Worm (Caenorhabditis elegans) whole organism, mixed stage, embryonic: ENCODE results near the gene B0035.3.
"Not testable (repeated sequence)": the region's sequence is repeated elsewhere in the genome, so short reads cannot be mapped to it uniquely, and the experiment has no call there.

Experiments
- M03D4.4 ChIP-seq: sonication (generic microtip); optimal IDR thresholded peaks from 2 replicates; lab custom pipeline; 2017; ENCODE audit warnings: mild to moderate bottlenecking, missing genetic modification characterization, missing compliant biosample characterization
- bed-3 ChIP-seq: fragments of 200-800 bp; sonication (Bioruptor generic); optimal IDR thresholded peaks from 3 replicates; lab custom pipeline; 2018; ENCODE audit warnings: mild to moderate bottlenecking, missing genetic modification characterization, moderate library complexity, missing compliant biosample characterization
- ceh-39 ChIP-seq: fragments of 150-350 bp; optimal IDR thresholded peaks from 2 replicates; lab custom pipeline; 2014; ENCODE audit warnings: missing biosample characterization, missing genetic modification characterization
- ceh-83 ChIP-seq: fragments of 200-800 bp; sonication (Bioruptor generic); optimal IDR thresholded peaks from 2 replicates; lab custom pipeline; 2018; ENCODE audit warnings: mild to moderate bottlenecking, missing genetic modification characterization, missing compliant biosample characterization
- cnd-1 ChIP-seq: fragments of 200-800 bp; sonication (Bioruptor generic); optimal IDR thresholded peaks from 2 replicates; lab custom pipeline; 2018; ENCODE audit warnings: mild to moderate bottlenecking, missing genetic modification characterization, missing compliant biosample characterization
- drap-1 ChIP-seq: fragments of 200-800 bp; sonication (Bioruptor generic); optimal IDR thresholded peaks from 3 replicates; lab custom pipeline; 2018; ENCODE audit warnings: mild to moderate bottlenecking, missing genetic modification characterization, missing compliant biosample characterization
- elt-1 ChIP-seq: sonication (generic microtip); optimal IDR thresholded peaks from 2 replicates; lab custom pipeline; 2017; ENCODE audit warnings: missing genetic modification characterization, mild to moderate bottlenecking, missing compliant biosample characterization, antibody characterized with exemption, moderate library complexity, borderline replicate concordance; ENCODE audit not compliant: insufficient read depth
- flh-1 ChIP-seq: fragments of 200-800 bp; sonication (Bioruptor generic); optimal IDR thresholded peaks from 2 replicates; lab custom pipeline; 2018; ENCODE audit warnings: mild to moderate bottlenecking, missing genetic modification characterization, moderate library complexity, missing compliant biosample characterization
- ham-2 ChIP-seq: fragments of 200-800 bp; sonication (Bioruptor generic); optimal IDR thresholded peaks from 2 replicates; lab custom pipeline; 2018; ENCODE audit warnings: mild to moderate bottlenecking, missing genetic modification characterization, missing compliant biosample characterization
- lin-13 ChIP-seq: fragments of 150-350 bp; optimal IDR thresholded peaks from 2 replicates; lab custom pipeline; 2014; ENCODE audit warnings: missing biosample characterization, missing genetic modification characterization
- lin-32 ChIP-seq: fragments of 200-800 bp; sonication (Bioruptor generic); optimal IDR thresholded peaks from 2 replicates; lab custom pipeline; 2018; ENCODE audit warnings: mild to moderate bottlenecking, missing genetic modification characterization, missing compliant biosample characterization
- mab-5 ChIP-seq: fragments of 150-350 bp; optimal IDR thresholded peaks from 2 replicates; lab custom pipeline; 2014; ENCODE audit warnings: missing biosample characterization, missing genetic modification characterization
- mep-1 ChIP-seq: fragments of 150-350 bp; optimal IDR thresholded peaks from 2 replicates; lab custom pipeline; 2017; ENCODE audit warnings: missing biosample characterization, missing genetic modification reagents, missing genetic modification characterization, inconsistent platforms
- mls-2 ChIP-seq: sonication (generic microtip); optimal IDR thresholded peaks from 2 replicates; lab custom pipeline; 2016; ENCODE audit warnings: mild to moderate bottlenecking, missing genetic modification characterization, moderate library complexity, missing compliant biosample characterization
- nhr-12 ChIP-seq: fragments of 150-350 bp; optimal IDR thresholded peaks from 2 replicates; lab custom pipeline; 2014; ENCODE audit warnings: missing biosample characterization, missing genetic modification characterization
- nhr-237 ChIP-seq: fragments of 150-350 bp; optimal IDR thresholded peaks from 2 replicates; lab custom pipeline; 2014; ENCODE audit warnings: missing biosample characterization, missing genetic modification characterization
- nhr-28 ChIP-seq: fragments of 150-350 bp; optimal IDR thresholded peaks from 2 replicates; lab custom pipeline; 2014; ENCODE audit warnings: missing biosample characterization, missing genetic modification characterization
- nhr-76 ChIP-seq: sonication (generic microtip); optimal IDR thresholded peaks from 2 replicates; lab custom pipeline; 2017; ENCODE audit warnings: missing biosample characterization, missing genetic modification characterization
- pha-4 ChIP-seq: fragments of 150-350 bp; optimal IDR thresholded peaks from 2 replicates; lab custom pipeline; 2018; ENCODE audit warnings: missing biosample characterization, missing genetic modification reagents, missing genetic modification characterization
- sem-2 ChIP-seq: fragments of 200-800 bp; sonication (Bioruptor generic); optimal IDR thresholded peaks from 2 replicates; lab custom pipeline; 2018; ENCODE audit warnings: mild to moderate bottlenecking, missing genetic modification characterization, missing compliant biosample characterization
- snpc-4 ChIP-seq: fragments of 150-350 bp; optimal IDR thresholded peaks from 2 replicates; lab custom pipeline; 2014; ENCODE audit warnings: missing biosample characterization, missing genetic modification characterization
- sptf-1 ChIP-seq: sonication (generic microtip); optimal IDR thresholded peaks from 2 replicates; lab custom pipeline; 2017; ENCODE audit warnings: mild to moderate bottlenecking, missing genetic modification characterization, moderate library complexity, missing compliant biosample characterization
- unc-120 ChIP-seq: sonication (generic microtip); optimal IDR thresholded peaks from 2 replicates; lab custom pipeline; 2017; ENCODE audit warnings: missing genetic modification characterization, missing compliant biosample characterization; ENCODE audit not compliant: poor library complexity, severe bottlenecking
- unc-39 ChIP-seq: fragments of 150-350 bp; optimal IDR thresholded peaks from 2 replicates; lab custom pipeline; 2014; ENCODE audit warnings: missing biosample characterization, missing genetic modification characterization
- unc-62 ChIP-seq: fragments of 150-350 bp; optimal IDR thresholded peaks from 2 replicates; lab custom pipeline; 2014; ENCODE audit warnings: missing biosample characterization, missing genetic modification reagents, missing genetic modification characterization
- zip-8 ChIP-seq: fragments of 150-350 bp; optimal IDR thresholded peaks from 2 replicates; lab custom pipeline; 2014; ENCODE audit warnings: missing biosample characterization, missing genetic modification characterization
- ztf-11 ChIP-seq: fragments of 150-350 bp; optimal IDR thresholded peaks from 2 replicates; lab custom pipeline; 2014; ENCODE audit warnings: missing biosample characterization, missing genetic modification characterization

The B0035.3 gene

DNA sequence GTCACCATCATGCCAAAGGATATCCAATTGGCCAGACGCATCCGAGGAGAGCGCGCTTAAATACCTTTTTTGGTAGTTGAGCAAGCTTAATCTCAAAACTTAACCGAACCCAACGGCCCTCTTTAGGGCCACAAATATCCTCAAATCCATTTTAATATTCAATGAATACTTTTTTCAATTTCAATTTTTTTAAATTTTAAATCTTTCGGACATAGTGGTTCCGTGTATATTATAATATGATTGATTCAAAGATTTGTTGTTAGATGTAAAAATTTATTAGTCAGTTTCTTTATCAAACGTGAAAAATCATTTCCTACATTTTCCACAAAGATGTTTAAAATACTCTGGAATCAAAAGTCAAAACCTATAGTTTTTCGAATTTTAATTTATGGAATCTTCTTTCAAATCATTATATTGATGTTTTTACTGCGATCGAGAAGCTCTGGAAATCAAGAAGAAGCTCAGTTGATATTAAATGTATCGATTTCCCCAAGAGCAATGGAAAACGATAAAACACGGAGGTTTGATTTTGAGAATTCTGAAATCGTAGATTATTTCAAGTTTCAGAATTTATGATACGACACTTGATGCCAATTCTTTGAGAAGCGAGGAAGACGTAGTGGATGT, 12.3 kb upstream of the B0035.3 start, which contains the start of gene B0035.21:
Gene B0035.21 (plus strand): TSS at position 322 of the 627 bp plus-strand sequence.
- no peak for TF ChIP-seq unc-120 (tag; lab: Kevin White, UChicago)
- TF ChIP-seq nhr-12 (tag; lab: Kevin White, UChicago): no peak
- TF ChIP-seq flh-1 (GFP tag; lab: Kevin White, UChicago): no peak
- no peak for TF ChIP-seq nhr-28 (tag; lab: Kevin White, UChicago)
- no peak for TF ChIP-seq ceh-39 (tag; lab: Kevin White, UChicago)
- no peak for TF ChIP-seq sptf-1 (tag; lab: Kevin White, UChicago)
- TF ChIP-seq elt-1 (tag; lab: Kevin White, UChicago): no peak
- TF ChIP-seq nhr-237: no peak
- TF ChIP-seq M03D4.4 (tag; lab: Kevin White, UChicago): no peak
- no peak for TF ChIP-seq ztf-11
- no peak for TF ChIP-seq snpc-4 (tag; lab: Kevin White, UChicago)
- TF ChIP-seq mep-1 (tag; lab: Kevin White, UChicago): no peak
- TF ChIP-seq mab-5 (tag; lab: Kevin White, UChicago): no peak
- TF ChIP-seq lin-32 (GFP tag; lab: Kevin White, UChicago): no peak

DNA sequence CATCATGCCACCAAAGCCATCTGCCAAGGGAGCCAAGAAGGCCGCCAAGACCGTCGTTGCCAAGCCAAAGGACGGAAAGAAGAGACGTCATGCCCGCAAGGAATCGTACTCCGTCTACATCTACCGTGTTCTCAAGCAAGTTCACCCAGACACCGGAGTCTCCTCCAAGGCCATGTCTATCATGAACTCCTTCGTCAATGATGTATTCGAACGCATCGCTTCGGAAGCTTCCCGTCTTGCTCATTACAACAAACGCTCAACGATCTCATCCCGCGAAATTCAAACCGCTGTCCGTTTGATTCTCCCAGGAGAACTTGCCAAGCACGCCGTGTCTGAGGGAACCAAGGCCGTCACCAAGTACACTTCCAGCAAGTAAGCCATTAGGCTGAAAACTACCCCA, 9.9 kb upstream of the B0035.3 start, which contains the start of gene his-48:
Gene his-48 (plus strand): TSS at position 5 of the 400 bp plus-strand sequence.
- TF ChIP-seq flh-1 (GFP tag; lab: Kevin White, UChicago); ztf-11; nhr-28 (tag; lab: Kevin White, UChicago): not testable (repeated sequence)
- TF ChIP-seq, all 35 proteins: peak for 0; not testable (repeated sequence) for 35

DNA sequence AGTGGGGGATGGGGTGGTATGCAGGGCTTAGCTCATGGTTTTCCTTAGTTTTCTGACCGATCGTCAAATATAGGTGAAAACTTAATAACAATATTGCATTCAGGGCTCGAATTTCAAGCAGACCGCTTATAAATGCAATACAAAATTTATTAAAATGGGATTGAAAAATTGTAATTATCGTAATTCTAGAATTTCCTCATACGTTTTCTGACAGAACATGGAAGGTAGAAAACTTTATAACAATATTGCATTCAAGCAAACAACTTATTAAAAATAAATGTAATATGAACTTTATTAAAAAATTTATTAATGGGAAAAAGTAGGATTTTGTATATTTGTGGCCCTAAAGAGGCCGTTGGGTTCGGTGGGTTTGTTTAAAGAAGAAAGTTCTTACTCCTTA, 8.9 kb upstream of the B0035.3 start:
- TF ChIP-seq pha-4 (no peak), mls-2 (tag; lab: Kevin White, UChicago) (no peak), nhr-12 (tag; lab: Kevin White, UChicago) (no peak), unc-120 (tag; lab: Kevin White, UChicago) (no peak), ceh-83 (GFP tag; lab: Kevin White, UChicago) (no peak), nhr-28 (tag; lab: Kevin White, UChicago) (no peak), unc-62 (GFP tag; lab: Kevin White, UChicago) (no peak), flh-1 (GFP tag; lab: Kevin White, UChicago) (no peak), sem-2 (GFP tag; lab: Kevin White, UChicago) (no peak), lin-32 (GFP tag; lab: Kevin White, UChicago) (no peak), mep-1 (tag; lab: Kevin White, UChicago) (no peak), unc-39 (tag; lab: Kevin White, UChicago) (no peak), mab-5 (tag; lab: Kevin White, UChicago) (no peak), nhr-76 (tag; lab: Kevin White, UChicago) (no peak), ham-2 (GFP tag; lab: Kevin White, UChicago) (no peak), lin-13 (tag; lab: Kevin White, UChicago) (no peak), bed-3 (no peak)
- TF ChIP-seq, all 35 proteins: peak for 0

DNA sequence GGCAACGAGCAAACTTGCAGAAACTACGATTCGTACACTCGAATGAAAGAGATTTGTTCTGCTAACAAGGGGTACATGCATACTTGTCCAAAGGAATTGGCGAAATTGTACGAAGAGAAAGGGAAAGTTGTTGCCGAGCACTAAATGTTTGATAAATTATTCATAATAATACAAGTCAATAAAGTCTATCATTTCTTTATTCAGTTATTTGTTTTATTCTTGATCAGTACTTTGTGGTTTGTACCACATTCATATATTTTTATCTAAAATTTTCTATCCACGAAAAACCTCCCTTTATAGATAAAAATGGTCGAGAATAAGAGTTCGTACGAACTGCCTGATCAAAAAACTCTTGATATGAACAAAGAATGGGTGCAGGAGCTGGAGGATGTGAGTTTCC, 5.7 kb upstream of the B0035.3 start, which contains the start of gene edg-1:
Gene edg-1 (plus strand): TSS at position 301 of the 400 bp plus-strand sequence.
- TF ChIP-seq mls-2 (tag; lab: Kevin White, UChicago): no peak
- TF ChIP-seq bed-3: no peak
- no peak for TF ChIP-seq mab-5 (tag; lab: Kevin White, UChicago)
- no peak for TF ChIP-seq zip-8 (tag; lab: Kevin White, UChicago)
- TF ChIP-seq ceh-39 (tag; lab: Kevin White, UChicago): no peak

DNA sequence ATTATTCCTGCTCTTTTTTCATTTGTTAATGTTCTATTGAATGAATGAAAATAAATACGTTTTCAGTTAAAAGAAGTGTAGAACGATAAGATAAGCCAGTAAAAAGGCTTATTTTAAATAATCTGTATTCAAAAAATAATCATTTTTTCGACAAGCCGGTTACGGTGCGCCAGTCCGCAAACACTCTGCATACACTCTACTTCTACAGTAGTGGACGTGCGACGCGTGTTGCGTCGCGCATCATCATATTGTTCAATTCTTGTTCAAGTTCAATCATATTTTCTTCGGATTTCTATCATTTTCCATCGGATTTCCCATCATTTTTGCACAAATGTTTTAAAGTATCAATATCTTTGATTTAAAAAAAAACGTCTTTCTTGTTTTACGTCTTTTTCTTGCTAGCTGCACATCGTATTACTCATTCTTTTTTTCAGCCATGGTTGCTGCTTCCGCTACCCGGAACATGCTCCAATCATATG, 5.1 kb upstream of the B0035.3 start, which contains the start of gene B0035.18:
Gene B0035.18 (plus strand): TSS at position 429 of the 479 bp plus-strand sequence.
- TF ChIP-seq ham-2 (GFP tag; lab: Kevin White, UChicago) (no peak), sem-2 (GFP tag; lab: Kevin White, UChicago) (no peak), pha-4 (no peak), nhr-12 (tag; lab: Kevin White, UChicago) (no peak), snpc-4 (tag; lab: Kevin White, UChicago) (no peak), drap-1 (GFP tag; lab: Kevin White, UChicago) (no peak), cnd-1 (tag; lab: Kevin White, UChicago) (no peak), unc-62 (GFP tag; lab: Kevin White, UChicago) (no peak), zip-8 (tag; lab: Kevin White, UChicago) (no peak)
- TF ChIP-seq, all 35 proteins: peak for 0
